Worm (Caenorhabditis elegans) whole organism, L2 larva: Measurements from ENCODE around the gene col-164.

Source experiments
- R02D3.7 ChIP-seq: fragments of 150-350 bp; optimal IDR thresholded peaks from 2 replicates; lab custom pipeline; 2014; ENCODE audit warnings: missing biosample characterization, missing genetic modification characterization
- Y55F3AM.14 ChIP-seq: fragments of 200-800 bp; sonication (Bioruptor generic); optimal IDR thresholded peaks from 2 replicates; lab custom pipeline; 2018; ENCODE audit warnings: mild to moderate bottlenecking, missing genetic modification characterization, missing compliant biosample characterization
- ama-1 ChIP-seq: fragments of 150-350 bp; optimal IDR thresholded peaks from 2 replicates; lab custom pipeline; 2018; ENCODE audit warnings: inconsistent platforms
- egl-27 ChIP-seq: sonication (generic microtip); optimal IDR thresholded peaks from 3 replicates; lab custom pipeline; 2017; ENCODE audit warnings: missing biosample characterization, missing genetic modification reagents, missing genetic modification characterization
- fos-1 ChIP-seq: fragments of 150-350 bp; optimal IDR thresholded peaks from 2 replicates; lab custom pipeline; 2014; ENCODE audit warnings: missing biosample characterization, missing genetic modification characterization
- lin-39 ChIP-seq: fragments of 150-350 bp; optimal IDR thresholded peaks from 2 replicates; lab custom pipeline; 2014; ENCODE audit warnings: missing biosample characterization, missing genetic modification reagents, missing genetic modification characterization
- lsy-2 ChIP-seq, 2 experiments: fragments of 150-350 bp in 1 of 2; sonication (generic microtip) in 1 of 2; optimal IDR thresholded peaks; 2 replicates each; lab custom pipeline; 2014 to 2017; ENCODE audit warnings: missing biosample characterization in 2 of 2, missing genetic modification characterization in 2 of 2
- mdl-1 ChIP-seq, 2 experiments: fragments of 150-350 bp in 1 of 2; sonication (generic microtip) in 1 of 2; optimal IDR thresholded peaks; 2 replicates each; lab custom pipeline; 2017; ENCODE audit warnings: missing biosample characterization in 2 of 2, missing genetic modification characterization in 2 of 2
- nhr-23 ChIP-seq: fragments of 150-350 bp; optimal IDR thresholded peaks from 2 replicates; lab custom pipeline; 2014; ENCODE audit warnings: missing biosample characterization, missing genetic modification reagents, missing genetic modification characterization
- sem-4 ChIP-seq: fragments of 150-350 bp; optimal IDR thresholded peaks from 2 replicates; lab custom pipeline; 2014; ENCODE audit warnings: missing biosample characterization, missing genetic modification reagents, missing genetic modification characterization
- skn-1 ChIP-seq: sonication (generic microtip); optimal IDR thresholded peaks from 2 replicates; lab custom pipeline; 2017; ENCODE audit warnings: missing biosample characterization, missing genetic modification characterization
- snpc-4 ChIP-seq: fragments of 150-350 bp; optimal IDR thresholded peaks from 2 replicates; lab custom pipeline; 2014; ENCODE audit warnings: missing biosample characterization, missing genetic modification characterization
- unc-55 ChIP-seq: fragments of 150-350 bp; sonication (generic microtip); optimal IDR thresholded peaks from 3 replicates; lab custom pipeline; 2014; ENCODE audit warnings: missing biosample characterization, missing genetic modification reagents, missing genetic modification characterization
- ztf-1 ChIP-seq: fragments of 200-800 bp; sonication (Bioruptor generic); conservative IDR thresholded peaks from 2 replicates; pipeline ENCODE4 v1.3.6; 2022; ENCODE audit warnings: missing genetic modification characterization, missing compliant biosample characterization

ce11 chrX:2089434-2089833, 3.8 kb upstream of the col-164 start, which contains the start of gene lsy-2:
- TF ChIP-seq ztf-1, result no peak
- no peak for TF ChIP-seq lsy-2 (tag; optimal IDR thresholded peaks at IDR 0.05; lab: Kevin White, UChicago)
- TF ChIP-seq Y55F3AM.14 (GFP tag; lab: Kevin White, UChicago), result no peak
- no peak for TF ChIP-seq mdl-1 (tag; optimal IDR thresholded peaks at IDR 0.05; lab: Kevin White, UChicago)
- TF ChIP-seq egl-27, result no peak
- no peak for TF ChIP-seq nhr-23 (tag; lab: Kevin White, UChicago)
- no peak for TF ChIP-seq ama-1
- no peak for TF ChIP-seq skn-1 (tag; lab: Kevin White, UChicago)
- TF ChIP-seq fos-1 (tag; lab: Kevin White, UChicago), result peak; percentile 31
- no peak for TF ChIP-seq snpc-4 (tag; lab: Kevin White, UChicago)
- TF ChIP-seq unc-55 (GFP tag; lab: Kevin White, UChicago), result peak; percentile 33
- TF ChIP-seq R02D3.7, result no peak
- no peak for TF ChIP-seq lin-39 (tag; lab: Kevin White, UChicago)
- TF ChIP-seq sem-4 (tag; lab: Kevin White, UChicago), result peak; percentile 12
